Fruit fly (Drosophila melanogaster) whole organism, embryonic: ENCODE data around the gene MEP-1.

Experiments used
- Ada2b ChIP-seq: fragments of 200-800 bp; sonication (Bioruptor generic); IDR thresholded peaks from 2 replicates; pipeline ENCODE4 v1.3.6; 2022; ENCODE audit warnings: missing biosample characterization, missing genetic modification characterization
- Adf1 ChIP-seq: fragments of 200-800 bp; sonication (Bioruptor generic); IDR thresholded peaks from 2 replicates; pipeline ENCODE4 v1.3.6; 2022; ENCODE audit warnings: missing biosample characterization, missing genetic modification characterization
- Atf6 ChIP-seq: fragments of 200-800 bp; sonication (Bioruptor generic); IDR thresholded peaks from 2 replicates; pipeline ENCODE4 v1.3.6; 2022; ENCODE audit warnings: missing biosample characterization, missing genetic modification characterization
- Blimp-1 ChIP-seq: fragments of 200-800 bp; sonication (Bioruptor generic); optimal IDR thresholded peaks from 3 replicates; lab custom pipeline; 2018; ENCODE audit warnings: missing biosample characterization, missing genetic modification characterization, mild to moderate bottlenecking, moderate library complexity, missing genetic modification reagents
- CG10209 ChIP-seq: fragments of 200-800 bp; sonication (Bioruptor generic); optimal IDR thresholded peaks from 3 replicates; lab custom pipeline; 2017; ENCODE audit warnings: missing biosample characterization, mild to moderate bottlenecking, missing genetic modification characterization, missing genetic modification reagents
- CG10543 ChIP-seq: fragments of 200-800 bp; sonication (Bioruptor generic); optimal IDR thresholded peaks from 3 replicates; lab custom pipeline; 2017; ENCODE audit warnings: missing biosample characterization, mild to moderate bottlenecking, missing genetic modification characterization, moderate library complexity
- CG14710 ChIP-seq: fragments of 200-800 bp; sonication (Bioruptor generic); optimal IDR thresholded peaks from 3 replicates; lab custom pipeline; 2019; ENCODE audit warnings: missing biosample characterization, mild to moderate bottlenecking, missing genetic modification characterization, moderate library complexity
- CG1529 ChIP-seq: fragments of 200-800 bp; sonication (Bioruptor generic); optimal IDR thresholded peaks from 3 replicates; lab custom pipeline; 2018; ENCODE audit warnings: missing biosample characterization, missing genetic modification characterization
- CG16815 ChIP-seq: fragments of 200-800 bp; sonication (Bioruptor generic); optimal IDR thresholded peaks from 3 replicates; lab custom pipeline; 2017; ENCODE audit warnings: missing biosample characterization, mild to moderate bottlenecking, missing genetic modification characterization
- CG17385 ChIP-seq: fragments of 200-800 bp; sonication (Bioruptor generic); optimal IDR thresholded peaks from 3 replicates; lab custom pipeline; 2018; ENCODE audit warnings: missing biosample characterization, mild to moderate bottlenecking, missing genetic modification characterization
- CG17612 ChIP-seq: fragments of 200-800 bp; sonication (Bioruptor generic); IDR thresholded peaks from 2 replicates; pipeline ENCODE4 v1.3.6; 2022; ENCODE audit warnings: missing biosample characterization, missing genetic modification characterization
- CG1832 ChIP-seq: fragments of 200-800 bp; sonication (Bioruptor generic); optimal IDR thresholded peaks from 2 replicates; lab custom pipeline; 2017; ENCODE audit warnings: missing biosample characterization, mild to moderate bottlenecking, missing genetic modification characterization, inconsistent platforms
- CG18599 ChIP-seq: fragments of 200-800 bp; sonication (Bioruptor generic); optimal IDR thresholded peaks from 3 replicates; lab custom pipeline; 2017; ENCODE audit warnings: missing biosample characterization, missing genetic modification characterization, mild to moderate bottlenecking, moderate library complexity, missing genetic modification reagents
- CG31224 ChIP-seq: fragments of 200-800 bp; sonication (Bioruptor generic); IDR thresholded peaks from 2 replicates; pipeline ENCODE4 v1.3.6; 2022; ENCODE audit warnings: missing biosample characterization, missing genetic modification characterization
- CG32767 ChIP-seq: fragments of 200-800 bp; sonication (Bioruptor generic); IDR thresholded peaks from 2 replicates; pipeline ENCODE4 v1.3.6; 2022; ENCODE audit warnings: missing biosample characterization, missing genetic modification characterization
- CG4617 ChIP-seq: fragments of 200-800 bp; sonication (Bioruptor generic); optimal IDR thresholded peaks from 3 replicates; lab custom pipeline; 2016; ENCODE audit warnings: missing biosample characterization, missing genetic modification characterization, borderline replicate concordance
- CG7556 ChIP-seq: fragments of 200-800 bp; sonication (Bioruptor generic); optimal IDR thresholded peaks from 2 replicates; lab custom pipeline; 2017; ENCODE audit warnings: missing biosample characterization, mild to moderate bottlenecking, missing genetic modification characterization
- CG7928 ChIP-seq: fragments of 200-800 bp; sonication (Bioruptor generic); optimal IDR thresholded peaks from 2 replicates; lab custom pipeline; 2017; ENCODE audit warnings: missing biosample characterization, mild to moderate bottlenecking, missing genetic modification characterization
- CTCF ChIP-seq: fragments of 200-800 bp; sonication (Bioruptor generic); optimal IDR thresholded peaks from 2 replicates; lab custom pipeline; 2017; ENCODE audit warnings: missing biosample characterization, mild to moderate bottlenecking, missing genetic modification characterization, moderate library complexity
- Deaf1 ChIP-seq: fragments of 200-800 bp; optimal IDR thresholded peaks from 3 replicates; lab custom pipeline; 2019; ENCODE audit warnings: missing biosample characterization, mild to moderate bottlenecking, missing genetic modification characterization, moderate library complexity
- Dll ChIP-seq: fragments of 200-800 bp; sonication (Bioruptor generic); IDR thresholded peaks from 4 replicates; pipeline ENCODE4 v1.3.6; 2022; ENCODE audit warnings: missing biosample characterization, missing genetic modification characterization; ENCODE audit not compliant: partially characterized antibody
- Gsc ChIP-seq: fragments of 200-800 bp; sonication (Bioruptor generic); IDR thresholded peaks from 2 replicates; pipeline ENCODE4 v1.3.6; 2022; ENCODE audit warnings: missing biosample characterization, missing genetic modification characterization
- Gug ChIP-seq: fragments of 200-800 bp; sonication (Bioruptor generic); IDR thresholded peaks from 4 replicates; pipeline ENCODE4 v1.3.6; 2022; ENCODE audit warnings: missing biosample characterization, missing genetic modification characterization
- Lim3 ChIP-seq: fragments of 200-800 bp; sonication (Bioruptor generic); IDR thresholded peaks from 2 replicates; pipeline ENCODE4 v1.3.6; 2022; ENCODE audit warnings: missing biosample characterization, missing genetic modification characterization
- Meics ChIP-seq: fragments of 200-800 bp; sonication (Bioruptor generic); optimal IDR thresholded peaks from 2 replicates; lab custom pipeline; 2017; ENCODE audit warnings: missing biosample characterization, mild to moderate bottlenecking, missing genetic modification characterization
- Oli ChIP-seq: fragments of 200-800 bp; sonication (Bioruptor generic); optimal IDR thresholded peaks from 2 replicates; lab custom pipeline; 2018; ENCODE audit warnings: missing biosample characterization, mild to moderate bottlenecking, missing genetic modification characterization, moderate library complexity
- Ptx1 ChIP-seq: fragments of 200-800 bp; sonication (Bioruptor generic); IDR thresholded peaks from 2 replicates; pipeline ENCODE4 v1.3.6; 2022; ENCODE audit warnings: missing biosample characterization, missing genetic modification characterization
- Sox100B ChIP-seq: fragments of 200-800 bp; sonication (Bioruptor generic); optimal IDR thresholded peaks from 3 replicates; lab custom pipeline; 2018; ENCODE audit warnings: missing biosample characterization, mild to moderate bottlenecking, missing genetic modification characterization
- Ssrp ChIP-seq: fragments of 200-800 bp; sonication (Bioruptor generic); optimal IDR thresholded peaks from 2 replicates; lab custom pipeline; 2018; ENCODE audit warnings: missing biosample characterization, mild to moderate bottlenecking, missing genetic modification characterization, moderate library complexity
- ara ChIP-seq: fragments of 200-800 bp; sonication (Bioruptor generic); IDR thresholded peaks from 2 replicates; pipeline ENCODE4 v1.3.6; 2022; ENCODE audit warnings: missing biosample characterization, missing genetic modification characterization
- ase ChIP-seq: fragments of 200-800 bp; sonication (Bioruptor generic); IDR thresholded peaks from 3 replicates; pipeline ENCODE4 v1.3.6; 2022; ENCODE audit warnings: missing biosample characterization, missing genetic modification characterization
- cato ChIP-seq: fragments of 200-800 bp; sonication (Bioruptor generic); optimal IDR thresholded peaks from 2 replicates; lab custom pipeline; 2016; ENCODE audit warnings: missing biosample characterization, missing genetic modification characterization, borderline replicate concordance
- disco-r ChIP-seq: fragments of 200-800 bp; sonication (Bioruptor generic); optimal IDR thresholded peaks from 2 replicates; lab custom pipeline; 2016; ENCODE audit warnings: missing biosample characterization, missing genetic modification characterization
- dpn ChIP-seq, 2 experiments: fragments of 200-800 bp; sonication (Bioruptor generic); optimal IDR thresholded peaks; 3 replicates each; lab custom pipeline; 2016; ENCODE audit warnings: missing biosample characterization in 2 of 2, missing genetic modification characterization in 2 of 2
- emc ChIP-seq: fragments of 200-800 bp; sonication (Bioruptor generic); optimal IDR thresholded peaks from 2 replicates; lab custom pipeline; 2016; ENCODE audit warnings: missing biosample characterization, missing genetic modification characterization
- ewg ChIP-seq: fragments of 200-800 bp; sonication (Bioruptor generic); optimal IDR thresholded peaks from 3 replicates; lab custom pipeline; 2017; ENCODE audit warnings: mild to moderate bottlenecking, missing biosample characterization, missing genetic modification reagents, missing genetic modification characterization
- fd3F ChIP-seq: fragments of 200-800 bp; sonication (Bioruptor generic); optimal IDR thresholded peaks from 2 replicates; lab custom pipeline; 2018; ENCODE audit warnings: missing biosample characterization, mild to moderate bottlenecking, missing genetic modification characterization, moderate library complexity
- gcm2 ChIP-seq: fragments of 200-800 bp; sonication (Bioruptor generic); optimal IDR thresholded peaks from 2 replicates; lab custom pipeline; 2016; ENCODE audit warnings: missing biosample characterization, missing genetic modification characterization
- gsb-n ChIP-seq: fragments of 200-800 bp; sonication (Bioruptor generic); optimal IDR thresholded peaks from 3 replicates; lab custom pipeline; 2018; ENCODE audit warnings: missing biosample characterization, mild to moderate bottlenecking, missing genetic modification characterization
- gt ChIP-seq: fragments of 200-800 bp; sonication (Bioruptor generic); IDR thresholded peaks from 2 replicates; pipeline ENCODE4 v1.3.6; 2022; ENCODE audit warnings: missing biosample characterization, missing genetic modification characterization
- kah ChIP-seq: fragments of 200-800 bp; sonication (Bioruptor generic); optimal IDR thresholded peaks from 2 replicates; lab custom pipeline; 2018; ENCODE audit warnings: missing biosample characterization, mild to moderate bottlenecking, missing genetic modification characterization
- ken ChIP-seq: fragments of 200-800 bp; sonication (Bioruptor generic); IDR thresholded peaks from 3 replicates; pipeline ENCODE4 v1.3.6; 2022; ENCODE audit warnings: missing biosample characterization, missing genetic modification characterization
- maf-S ChIP-seq: fragments of 200-800 bp; sonication (Bioruptor generic); optimal IDR thresholded peaks from 2 replicates; lab custom pipeline; 2016; ENCODE audit warnings: missing biosample characterization, missing genetic modification characterization
- nerfin-2 ChIP-seq: fragments of 200-800 bp; sonication (Bioruptor generic); IDR thresholded peaks from 2 replicates; pipeline ENCODE4 v1.3.6; 2022; ENCODE audit warnings: missing biosample characterization, missing genetic modification characterization; ENCODE audit not compliant: partially characterized antibody
- seq ChIP-seq: fragments of 200-800 bp; sonication (Bioruptor generic); IDR thresholded peaks from 2 replicates; pipeline ENCODE4 v1.3.6; 2022; ENCODE audit warnings: missing biosample characterization, missing genetic modification characterization
- so ChIP-seq: fragments of 200-800 bp; sonication (Bioruptor generic); IDR thresholded peaks from 3 replicates; pipeline ENCODE4 v1.3.6; 2022; ENCODE audit warnings: missing biosample characterization, missing genetic modification characterization
- toy ChIP-seq: fragments of 200-800 bp; sonication (Bioruptor generic); IDR thresholded peaks from 2 replicates; pipeline ENCODE4 v1.3.6; 2022; ENCODE audit warnings: missing biosample characterization, missing genetic modification characterization
- trh ChIP-seq: fragments of 200-800 bp; sonication (Bioruptor generic); optimal IDR thresholded peaks from 2 replicates; lab custom pipeline; 2016; ENCODE audit warnings: missing biosample characterization, missing genetic modification characterization
- wor ChIP-seq: fragments of 200-800 bp; sonication (Bioruptor generic); IDR thresholded peaks from 2 replicates; pipeline ENCODE4 v1.3.6; 2022; ENCODE audit warnings: missing biosample characterization, missing genetic modification characterization

MEP-1 gene

DNA sequence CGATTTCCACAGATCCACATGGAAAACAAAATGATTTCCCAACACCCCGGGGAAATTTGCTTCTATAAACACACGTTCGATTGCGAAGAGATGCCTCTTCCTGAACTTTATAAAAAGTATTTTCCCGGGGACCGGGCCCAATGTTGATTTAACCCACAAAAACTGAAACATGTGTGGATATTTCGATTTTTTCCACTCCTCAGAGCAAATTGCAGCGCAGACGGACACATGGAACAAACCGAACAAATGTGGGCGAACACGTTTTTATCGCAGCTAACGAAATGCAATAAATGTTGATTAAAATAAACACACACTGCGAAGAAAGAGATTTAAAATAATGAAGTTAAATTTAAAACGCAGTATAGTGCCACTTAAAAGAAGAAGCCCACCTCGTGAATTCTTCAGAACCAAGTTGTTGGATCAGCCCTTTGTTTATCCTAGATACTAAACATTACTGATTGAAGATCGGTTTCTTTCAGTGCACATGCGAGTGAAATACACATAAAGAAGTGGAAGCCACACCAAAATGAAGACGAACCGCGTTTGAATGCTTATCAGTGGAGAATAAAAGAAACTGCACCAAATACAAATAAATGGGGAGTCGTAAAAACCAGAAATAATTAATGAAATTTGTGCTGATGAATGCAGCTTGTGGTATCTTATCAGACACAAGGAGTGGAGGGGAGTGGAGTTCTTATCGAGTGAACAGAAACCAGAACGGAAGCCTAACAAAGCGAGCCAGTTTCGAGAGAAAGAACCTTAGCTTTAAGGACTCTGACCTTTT is 48.6 kb upstream of the MEP-1 start (continued):
- TF ChIP-seq Blimp-1 (peak; percentile 91), so (peak; percentile 76; the same call in 2 of the 3 replicates), CG1832 (no peak), kah (GFP tag; lab: Kevin White, UChicago) (peak; percentile 78), CG7556 (GFP tag; lab: Kevin White, UChicago) (peak; percentile 64), CG17385 (GFP tag; lab: Kevin White, UChicago) (peak; percentile 80), CTCF (GFP tag; lab: Kevin White, UChicago) (peak; percentile 46), CG16815 (GFP tag; lab: Kevin White, UChicago) (peak; percentile 15), gcm2 (GFP tag; lab: Kevin White, UChicago) (peak; percentile 65), wor (GFP tag; lab: Robert Waterston, UW) (peak; percentile 76), CG1529 (GFP tag; lab: Kevin White, UChicago) (peak; percentile 84), cato (GFP tag; lab: Kevin White, UChicago) (peak; percentile 63), Sox100B (GFP tag; lab: Kevin White, UChicago) (peak; percentile 83), gt (GFP tag; lab: Robert Waterston, UW) (peak; percentile 41; the same call in 1 of the 2 replicates), ken (GFP tag; lab: Robert Waterston, UW) (peak; percentile 91), emc (GFP tag; lab: Kevin White, UChicago) (no peak), toy (GFP tag; lab: Robert Waterston, UW) (peak; percentile 28; the same call in 1 of the 2 replicates), fd3F (GFP tag; lab: Kevin White, UChicago) (peak; percentile 21), maf-S (GFP tag; lab: Kevin White, UChicago) (peak; percentile 46), CG31224 (GFP tag; lab: Robert Waterston, UW) (0 out of 2 replicates have a peak, but pooled peaks have one; percentile 30), Atf6 (peak; percentile 30; the same call in 1 of the 2 replicates), Gug (GFP tag; lab: Robert Waterston, UW) (peak; percentile 75), Gsc (GFP tag; lab: Robert Waterston, UW) (peak; percentile 53; the same call in 1 of the 2 replicates), CG17612 (GFP tag; lab: Robert Waterston, UW) (no peak), CG14710 (peak; percentile 83), Ssrp (tag; lab: Kevin White, UChicago) (peak; percentile 85), trh (GFP tag; lab: Kevin White, UChicago) (peak; percentile 56), CG4617 (peak; percentile 57), ase (GFP tag; lab: Robert Waterston, UW) (peak; percentile 86), Lim3 (GFP tag; lab: Robert Waterston, UW) (peak; percentile 62; the same call in 1 of the 2 replicates), Adf1 (GFP tag; lab: Robert Waterston, UW) (no peak), Ada2b (GFP tag; lab: Robert Waterston, UW) (peak; percentile 82), ara (GFP tag; lab: Robert Waterston, UW) (peak; percentile 93), nerfin-2 (GFP tag; lab: Robert Waterston, UW) (no peak), Meics (GFP tag; lab: Kevin White, UChicago) (peak; percentile 28), ewg (peak; percentile 81), CG10543 (GFP tag; lab: Kevin White, UChicago) (peak; percentile 23), gsb-n (peak; percentile 80), Ptx1 (GFP tag; lab: Robert Waterston, UW) (peak; percentile 90), disco-r (GFP tag; lab: Kevin White, UChicago) (peak; percentile 72), CG32767 (GFP tag; lab: Robert Waterston, UW) (peak; percentile 74), Deaf1 (tag; lab: Kevin White, UChicago) (peak; percentile 48), seq (GFP tag; lab: Robert Waterston, UW) (peak; percentile 61), Dll (GFP tag; lab: Robert Waterston, UW) (no peak), Oli (tag; lab: Kevin White, UChicago) (peak; percentile 88), CG18599 (GFP tag; lab: Kevin White, UChicago) (peak; percentile 54), dpn (GFP tag; optimal IDR thresholded peaks at IDR 0.05; lab: Kevin White, UChicago) (peak; percentile 61 to 79), CG7928 (GFP tag; lab: Kevin White, UChicago) (no peak), CG10209 (GFP tag; lab: Kevin White, UChicago) (peak; percentile 58)
